Worm (Caenorhabditis elegans) whole organism, L4 larva: Measurements from ENCODE around the gene Y54F10AR.2.

ENCODE experiments used
- F10B5.3 ChIP-seq: sonication (generic microtip); optimal IDR thresholded peaks from 2 replicates; lab custom pipeline; 2016; ENCODE audit warnings: mild to moderate bottlenecking, missing genetic modification characterization, missing compliant biosample characterization
- F26F4.8 ChIP-seq: fragments of 200-800 bp; sonication (Bioruptor generic); conservative IDR thresholded peaks from 2 replicates; pipeline ENCODE4 v1.3.6; 2022; ENCODE audit warnings: missing genetic modification characterization, missing compliant biosample characterization
- F44E2.7 ChIP-seq: fragments of 200-800 bp; sonication (Bioruptor generic); IDR thresholded peaks from 2 replicates; pipeline ENCODE4 v2.1.2; 2022; ENCODE audit warnings: missing genetic modification characterization, missing compliant biosample characterization
- R02D3.7 ChIP-seq: fragments of 150-350 bp; sonication (generic microtip); optimal IDR thresholded peaks from 3 replicates; lab custom pipeline; 2014; ENCODE audit warnings: missing biosample characterization, missing genetic modification characterization
- T20F7.1 ChIP-seq: fragments of 200-800 bp; sonication (Bioruptor generic); optimal IDR thresholded peaks from 2 replicates; lab custom pipeline; 2018; ENCODE audit warnings: mild to moderate bottlenecking, missing genetic modification characterization, missing compliant biosample characterization
- Y5F2A.4 ChIP-seq: fragments of 200-800 bp; sonication (Bioruptor generic); optimal IDR thresholded peaks from 2 replicates; lab custom pipeline; 2018; ENCODE audit warnings: mild to moderate bottlenecking, missing genetic modification characterization, missing compliant biosample characterization
- aha-1 ChIP-seq: fragments of 150-350 bp; peaks from one replicate; lab custom pipeline; 2014; ENCODE audit warnings: missing biosample characterization, missing genetic modification characterization
- aly-2 ChIP-seq: sonication (generic microtip); optimal IDR thresholded peaks from 2 replicates; lab custom pipeline; 2018; ENCODE audit warnings: missing biosample characterization, missing genetic modification characterization
- attf-4 ChIP-seq: sonication (generic microtip); optimal IDR thresholded peaks from 3 replicates; lab custom pipeline; 2017; ENCODE audit warnings: missing biosample characterization, missing genetic modification characterization
- ceh-44 ChIP-seq: fragments of 200-800 bp; sonication (Bioruptor generic); IDR thresholded peaks from 2 replicates; pipeline ENCODE4 v1.3.6; 2022; ENCODE audit warnings: missing genetic modification reagents, missing genetic modification characterization, missing compliant biosample characterization
- ces-1 ChIP-seq: fragments of 150-350 bp; sonication (generic microtip); optimal IDR thresholded peaks from 4 replicates; lab custom pipeline; 2014; ENCODE audit warnings: missing biosample characterization, missing genetic modification reagents, missing genetic modification characterization
- ctbp-1 ChIP-seq: fragments of 200-800 bp; sonication (Bioruptor generic); IDR thresholded peaks from 2 replicates; pipeline ENCODE4 v1.3.6; 2022; ENCODE audit warnings: missing genetic modification reagents, missing genetic modification characterization, missing compliant biosample characterization
- daf-16 ChIP-seq, 3 experiments: sonication (generic microtip); optimal IDR thresholded peaks; 2 replicates each; lab custom pipeline; 2016 to 2017; ENCODE audit warnings: missing genetic modification characterization in 3 of 3, missing genetic modification reagents in 3 of 3, mild to moderate bottlenecking in 2 of 3, missing compliant biosample characterization in 2 of 3, missing biosample characterization in 1 of 3, moderate library complexity in 1 of 3
- daf-8 ChIP-seq: fragments of 200-800 bp; sonication (Bioruptor generic); IDR thresholded peaks from 2 replicates; pipeline ENCODE4 v1.3.6; 2022; ENCODE audit warnings: missing genetic modification characterization, missing compliant biosample characterization
- dmd-8 ChIP-seq: fragments of 200-800 bp; sonication (Bioruptor generic); IDR thresholded peaks from 2 replicates; pipeline ENCODE4 v1.3.6; 2022; ENCODE audit warnings: missing genetic modification characterization, missing compliant biosample characterization
- dpl-1 ChIP-seq: fragments of 150-350 bp; optimal IDR thresholded peaks from 2 replicates; lab custom pipeline; 2014; ENCODE audit warnings: missing biosample characterization, missing genetic modification reagents, missing genetic modification characterization
- egl-43 ChIP-seq: fragments of 200-800 bp; sonication (Bioruptor generic); IDR thresholded peaks from 2 replicates; pipeline ENCODE4 v1.3.6; 2022; ENCODE audit warnings: missing genetic modification reagents, missing genetic modification characterization, missing compliant biosample characterization
- fos-1 ChIP-seq: fragments of 150-350 bp; optimal IDR thresholded peaks from 2 replicates; lab custom pipeline; 2014; ENCODE audit warnings: missing biosample characterization, missing genetic modification characterization
- jun-1 ChIP-seq: fragments of 150-350 bp; optimal IDR thresholded peaks from 2 replicates; lab custom pipeline; 2014; ENCODE audit warnings: missing biosample characterization, missing genetic modification reagents, missing genetic modification characterization
- lin-1 ChIP-seq: fragments of 200-800 bp; sonication (Bioruptor generic); IDR thresholded peaks from 2 replicates; pipeline ENCODE4 v1.3.6; 2022; ENCODE audit warnings: missing genetic modification reagents, missing genetic modification characterization, missing compliant biosample characterization
- lin-13 ChIP-seq: fragments of 150-350 bp; optimal IDR thresholded peaks from 2 replicates; lab custom pipeline; 2014; ENCODE audit warnings: missing biosample characterization, missing genetic modification reagents, missing genetic modification characterization
- lin-15B ChIP-seq: fragments of 150-350 bp; sonication (generic microtip); optimal IDR thresholded peaks from 3 replicates; lab custom pipeline; 2014; ENCODE audit warnings: missing biosample characterization, missing genetic modification characterization
- lin-29 ChIP-seq: fragments of 200-800 bp; sonication (Bioruptor generic); IDR thresholded peaks from 2 replicates; pipeline ENCODE4 v1.3.6; 2022; ENCODE audit warnings: missing genetic modification reagents, missing genetic modification characterization, missing compliant biosample characterization
- lsy-2 ChIP-seq, 2 experiments: fragments of 150-350 bp in 1 of 2; sonication (generic microtip) in 1 of 2; optimal IDR thresholded peaks; 2 replicates each; lab custom pipeline; 2014 to 2017; ENCODE audit warnings: missing biosample characterization in 2 of 2, missing genetic modification characterization in 2 of 2
- madf-5 ChIP-seq, 2 experiments: fragments of 200-800 bp; sonication (Bioruptor generic); IDR thresholded peaks; 2 replicates each; pipeline ENCODE4 v1.3.6; 2022; ENCODE audit warnings: missing compliant biosample characterization in 2 of 2, missing genetic modification characterization in 2 of 2
- madf-9 ChIP-seq: fragments of 200-800 bp; sonication (Bioruptor generic); conservative IDR thresholded peaks from 2 replicates; pipeline ENCODE4 v1.3.6; 2022; ENCODE audit warnings: missing genetic modification reagents, missing genetic modification characterization, missing compliant biosample characterization
- mdl-1 ChIP-seq, 2 experiments: fragments of 150-350 bp in 1 of 2; sonication (generic microtip) in 1 of 2; optimal IDR thresholded peaks; 2 replicates each; lab custom pipeline; 2014 to 2017; ENCODE audit warnings: missing biosample characterization in 2 of 2, missing genetic modification characterization in 2 of 2
- mxl-2 ChIP-seq: fragments of 200-800 bp; sonication (Bioruptor generic); conservative IDR thresholded peaks from 2 replicates; pipeline ENCODE4 v1.3.6; 2022; ENCODE audit warnings: missing genetic modification reagents, missing genetic modification characterization, missing compliant biosample characterization
- nhr-102 ChIP-seq: sonication (generic microtip); optimal IDR thresholded peaks from 2 replicates; lab custom pipeline; 2016; ENCODE audit warnings: mild to moderate bottlenecking, missing genetic modification characterization, moderate library complexity, missing compliant biosample characterization
- nhr-11 ChIP-seq: fragments of 150-350 bp; optimal IDR thresholded peaks from 2 replicates; lab custom pipeline; 2014; ENCODE audit warnings: missing biosample characterization, missing genetic modification characterization
- nhr-237 ChIP-seq: sonication (generic microtip); optimal IDR thresholded peaks from 2 replicates; lab custom pipeline; 2017; ENCODE audit warnings: missing biosample characterization, missing genetic modification characterization
- nhr-25 ChIP-seq: sonication (generic microtip); optimal IDR thresholded peaks from 2 replicates; lab custom pipeline; 2017; ENCODE audit warnings: missing genetic modification characterization, mild to moderate bottlenecking, missing compliant biosample characterization, antibody characterized with exemption, moderate library complexity, borderline replicate concordance; ENCODE audit not compliant: insufficient read depth
- nhr-28 ChIP-seq: fragments of 150-350 bp; optimal IDR thresholded peaks from 2 replicates; lab custom pipeline; 2014; ENCODE audit warnings: missing biosample characterization, missing genetic modification characterization
- nhr-41 ChIP-seq: fragments of 200-800 bp; sonication (Bioruptor generic); IDR thresholded peaks from 2 replicates; pipeline ENCODE4 v1.3.6; 2022; ENCODE audit warnings: missing genetic modification reagents, missing genetic modification characterization, missing compliant biosample characterization
- nhr-42 ChIP-seq: fragments of 200-800 bp; sonication (Bioruptor generic); IDR thresholded peaks from 2 replicates; pipeline ENCODE4 v1.3.6; 2022; ENCODE audit warnings: missing genetic modification characterization, missing compliant biosample characterization
- nhr-6 ChIP-seq: fragments of 150-350 bp; optimal IDR thresholded peaks from 2 replicates; lab custom pipeline; 2014; ENCODE audit warnings: missing biosample characterization, missing genetic modification characterization
- nhr-76 ChIP-seq: fragments of 150-350 bp; optimal IDR thresholded peaks from 2 replicates; lab custom pipeline; 2014; ENCODE audit warnings: missing biosample characterization, missing genetic modification characterization
- nhr-77 ChIP-seq: fragments of 150-350 bp; optimal IDR thresholded peaks from 2 replicates; lab custom pipeline; 2014; ENCODE audit warnings: missing biosample characterization, missing genetic modification characterization
- php-3 ChIP-seq: fragments of 200-800 bp; sonication (Bioruptor generic); IDR thresholded peaks from 2 replicates; pipeline ENCODE4 v1.3.6; 2022; ENCODE audit warnings: missing genetic modification reagents, missing genetic modification characterization, missing compliant biosample characterization
- set-16 ChIP-seq: fragments of 200-800 bp; sonication (Bioruptor generic); IDR thresholded peaks from 2 replicates; pipeline ENCODE4 v1.3.6; 2022; ENCODE audit warnings: missing genetic modification reagents, missing genetic modification characterization, missing compliant biosample characterization
- snpc-1.2 ChIP-seq: fragments of 200-800 bp; sonication (Bioruptor generic); IDR thresholded peaks from 2 replicates; pipeline ENCODE4 v1.3.6; 2022; ENCODE audit warnings: missing genetic modification reagents, missing genetic modification characterization, missing compliant biosample characterization
- snpc-4 ChIP-seq: fragments of 150-350 bp; optimal IDR thresholded peaks from 2 replicates; lab custom pipeline; 2014; ENCODE audit warnings: missing biosample characterization, missing genetic modification characterization
- spr-3 ChIP-seq: fragments of 200-800 bp; sonication (Bioruptor generic); optimal IDR thresholded peaks from 2 replicates; lab custom pipeline; 2018; ENCODE audit warnings: mild to moderate bottlenecking, missing genetic modification characterization, missing compliant biosample characterization
- tra-1 ChIP-seq: fragments of 200-800 bp; sonication (Bioruptor generic); IDR thresholded peaks from 2 replicates; pipeline ENCODE4 v1.3.6; 2022; ENCODE audit warnings: missing genetic modification reagents, missing genetic modification characterization, missing compliant biosample characterization
- unc-130 ChIP-seq: sonication (generic microtip); optimal IDR thresholded peaks from 2 replicates; lab custom pipeline; 2016; ENCODE audit warnings: missing genetic modification reagents, missing genetic modification characterization, missing compliant biosample characterization
- unc-62 ChIP-seq, 3 experiments: fragments of 150-350 bp in 1 of 3; sonication (generic microtip); optimal IDR thresholded peaks in 2 of 3; peaks in 1 of 3; 1 replicate in 1 of 3; 2 replicates in 2 of 3; lab custom pipeline; 2014 to 2017; ENCODE audit warnings: missing biosample characterization in 3 of 3, missing genetic modification characterization in 3 of 3, missing genetic modification reagents in 3 of 3, missing genotype in 1 of 3
- vab-7 ChIP-seq: fragments of 200-800 bp; sonication (Bioruptor generic); IDR thresholded peaks from 2 replicates; pipeline ENCODE4 v1.3.6; 2022; ENCODE audit warnings: missing genetic modification reagents, missing genetic modification characterization, missing compliant biosample characterization
- zag-1 ChIP-seq: fragments of 150-350 bp; optimal IDR thresholded peaks from 2 replicates; lab custom pipeline; 2014; ENCODE audit warnings: missing biosample characterization, missing genetic modification characterization
- zip-11 ChIP-seq: fragments of 200-800 bp; sonication (Bioruptor generic); IDR thresholded peaks from 2 replicates; pipeline ENCODE4 v1.3.6; 2022; ENCODE audit warnings: missing genetic modification characterization, missing compliant biosample characterization
- zip-2 ChIP-seq: fragments of 150-350 bp; optimal IDR thresholded peaks from 2 replicates; lab custom pipeline; 2014; ENCODE audit warnings: missing biosample characterization, missing genetic modification characterization
- ztf-11 ChIP-seq: fragments of 150-350 bp; optimal IDR thresholded peaks from 2 replicates; lab custom pipeline; 2014; ENCODE audit warnings: missing biosample characterization, missing genetic modification characterization

Gene Y54F10AR.2

DNA sequence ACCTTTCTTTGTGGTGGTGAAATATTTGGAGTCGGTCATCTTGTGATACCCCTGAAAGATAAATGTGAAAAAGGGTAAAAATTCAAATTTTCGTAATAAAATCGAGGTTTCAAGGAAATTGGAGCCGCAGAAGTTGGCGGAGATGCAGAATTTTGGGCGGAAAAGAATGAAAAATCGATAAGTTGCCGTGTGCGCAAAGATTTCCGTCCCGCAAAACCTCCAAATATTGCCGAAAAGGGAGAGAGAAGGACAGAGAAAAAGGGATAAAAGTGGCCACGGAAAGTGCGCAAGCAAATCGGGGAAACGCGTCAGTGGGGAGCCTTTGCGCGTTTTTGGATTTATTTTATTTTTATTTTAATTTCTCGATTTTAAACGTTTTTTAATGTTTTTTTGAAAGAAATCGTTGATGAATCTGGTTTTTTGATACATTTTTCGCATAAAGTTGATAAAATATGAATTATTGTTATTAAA is 25.7 kb upstream of the Y54F10AR.2 start, which contains the start of gene apb-1 (continued):
- TF ChIP-seq T20F7.1 = peak; percentile 78
- no peak for TF ChIP-seq lin-1
- peak in 1 of 2 experiments; percentile 99 for TF ChIP-seq unc-62 (GFP tag; optimal IDR thresholded peaks at IDR 0.05 in 1 of 2; lab: Kevin White, UChicago)
- no peak for TF ChIP-seq unc-62 (tag; optimal IDR thresholded peaks at IDR 0.05; lab: Kevin White, UChicago)
- no peak for TF ChIP-seq R02D3.7 (tag; lab: Kevin White, UChicago)
- no peak for TF ChIP-seq zip-11 (GFP tag; lab: Robert Waterston, UW)
- no peak for TF ChIP-seq daf-8 (GFP tag; lab: Robert Waterston, UW)
- TF ChIP-seq zag-1 (tag; lab: Kevin White, UChicago) = no peak
- peak; percentile 39 for TF ChIP-seq nhr-28 (tag; lab: Kevin White, UChicago)
- TF ChIP-seq lsy-2 (tag; optimal IDR thresholded peaks at IDR 0.05; lab: Kevin White, UChicago) = peak; percentile 73 to 96
- TF ChIP-seq set-16 (GFP tag; lab: Robert Waterston, UW) = peak; percentile 57
- no peak for TF ChIP-seq nhr-76 (tag; lab: Kevin White, UChicago)
- TF ChIP-seq unc-130 (GFP tag; lab: Kevin White, UChicago) = peak; percentile 44
- TF ChIP-seq Y5F2A.4 = peak; percentile 50
- no peak for TF ChIP-seq madf-5 (GFP tag; IDR thresholded peaks at IDR 0.05; lab: Robert Waterston, UW)
- no peak for TF ChIP-seq nhr-237 (tag; lab: Kevin White, UChicago)
- TF ChIP-seq ceh-44 (GFP tag; lab: Robert Waterston, UW) = no peak
- peak; percentile 58; the same call in 1 of the 2 replicates for TF ChIP-seq lin-29
- no peak for TF ChIP-seq dmd-8 (GFP tag; lab: Robert Waterston, UW)
- peak in 1 of 2 experiments; percentile 29 for TF ChIP-seq mdl-1 (tag; optimal IDR thresholded peaks at IDR 0.05; lab: Kevin White, UChicago)
- no peak; the same call in 1 of the 2 replicates for TF ChIP-seq tra-1 (GFP tag; lab: Robert Waterston, UW)
- no peak for TF ChIP-seq ztf-11 (tag; lab: Kevin White, UChicago)
- peak; percentile 72 for TF ChIP-seq spr-3 (GFP tag; lab: Kevin White, UChicago)
- peak; percentile 80 for TF ChIP-seq F10B5.3 (tag; lab: Kevin White, UChicago)
- TF ChIP-seq php-3 (GFP tag; lab: Robert Waterston, UW) = no peak
- TF ChIP-seq attf-4 = no peak
- TF ChIP-seq daf-16 (GFP tag; optimal IDR thresholded peaks at IDR 0.05; lab: Kevin White, UChicago) = peak in 1 of 2 experiments; percentile 30
- peak; percentile 40 for TF ChIP-seq daf-16 (tag; optimal IDR thresholded peaks at IDR 0.05; lab: Kevin White, UChicago)
- TF ChIP-seq nhr-6 (tag; lab: Kevin White, UChicago) = peak; percentile 92
- peak; percentile 29 for TF ChIP-seq nhr-25 (tag; lab: Kevin White, UChicago)
- TF ChIP-seq ctbp-1 (GFP tag; lab: Robert Waterston, UW) = peak; percentile 95
- peak; percentile 65 for TF ChIP-seq lin-13 (GFP tag; lab: Kevin White, UChicago)
- TF ChIP-seq nhr-41 (GFP tag; lab: Robert Waterston, UW) = no peak
- TF ChIP-seq dpl-1 (GFP tag; lab: Kevin White, UChicago) = peak; percentile 88
- no peak for TF ChIP-seq snpc-4 (tag; lab: Kevin White, UChicago)
- TF ChIP-seq F26F4.8 = no peak
- peak; percentile 84 for TF ChIP-seq ces-1 (GFP tag; lab: Kevin White, UChicago)
- peak; percentile 88 for TF ChIP-seq nhr-102 (tag; lab: Kevin White, UChicago)
- no peak for TF ChIP-seq mxl-2 (GFP tag; lab: Robert Waterston, UW)
- no peak for TF ChIP-seq snpc-1.2 (GFP tag; lab: Robert Waterston, UW)
- no peak for TF ChIP-seq aly-2 (tag; lab: Kevin White, UChicago)
- TF ChIP-seq aha-1 (tag; lab: Kevin White, UChicago) = peak; percentile 44
- TF ChIP-seq nhr-11 = peak; percentile 79
- TF ChIP-seq zip-2 (tag; lab: Kevin White, UChicago) = peak; percentile 28
- TF ChIP-seq madf-9 (GFP tag; lab: Robert Waterston, UW) = peak; percentile 69
- TF ChIP-seq egl-43 (GFP tag; lab: Robert Waterston, UW) = peak; percentile 88
- peak; percentile 51; the same call in 1 of the 2 replicates for TF ChIP-seq vab-7 (GFP tag; lab: Robert Waterston, UW)
- TF ChIP-seq lin-15B (tag; lab: Kevin White, UChicago) = no peak
- no peak for TF ChIP-seq F44E2.7
- no peak for TF ChIP-seq fos-1 (tag; lab: Kevin White, UChicago)
- peak; percentile 72 for TF ChIP-seq nhr-42
- peak; percentile 56 for TF ChIP-seq nhr-77 (tag; lab: Kevin White, UChicago)
- TF ChIP-seq jun-1 (tag; lab: Kevin White, UChicago) = peak; percentile 16
